Fruit fly (Drosophila melanogaster) whole organism, prepupa: Measurements from ENCODE around the gene Pat1.

Experiments used
- CG6276 ChIP-seq: fragments of 200-800 bp; sonication (Bioruptor generic); optimal IDR thresholded peaks from 2 replicates; lab custom pipeline; 2017; ENCODE audit warnings: missing biosample characterization, mild to moderate bottlenecking, missing genetic modification characterization
- Hr39 ChIP-seq: fragments of 200-800 bp; sonication (Bioruptor generic); optimal IDR thresholded peaks from 2 replicates; lab custom pipeline; 2016; ENCODE audit warnings: missing biosample characterization, missing genetic modification characterization

dm6 chrX:6641602-6642001 is 51.0 kb downstream of the Pat1 start:
- TF ChIP-seq Hr39 (GFP tag; lab: Kevin White, UChicago): peak; percentile 16
- TF ChIP-seq CG6276 (GFP tag; lab: Kevin White, UChicago): peak; percentile 29
